4 worm cellular contexts compared by ENCODE assay signal in genomic region chrV:9329245-9329979, ce11.
TF ChIP-seq lines count a peak whose summit lies in the region.

No protein-coding gene starts in this region.

TF ChIP-seq in whole organism, L1 larva, 84 proteins besides CTCF, POLR2A, EP300 and RAD21:
- TF ChIP-seq zag-1 (tag; optimal IDR thresholded peaks at IDR 0.05; lab: Kevin White, UChicago): no peak
- peak; percentile 36 for TF ChIP-seq blmp-1 (tag; optimal IDR thresholded peaks at IDR 0.05; lab: Kevin White, UChicago)
- no peak for TF ChIP-seq efl-1 (optimal IDR thresholded peaks at IDR 0.05; lab: Kevin White, UChicago)
- peak in 1 of 2 experiments; percentile 63 for TF ChIP-seq efl-1 (GFP tag; optimal IDR thresholded peaks at IDR 0.05 in 1 of 2; lab: Kevin White, UChicago)
- TF ChIP-seq zip-4 (GFP tag; optimal IDR thresholded peaks at IDR 0.05; lab: Kevin White, UChicago): no peak
- no peak for TF ChIP-seq pqm-1 (tag; optimal IDR thresholded peaks at IDR 0.05; lab: Kevin White, UChicago)

TF ChIP-seq in whole organism, L3 larva, 47 proteins besides CTCF, POLR2A, EP300 and RAD21:
- peak; percentile 20 for TF ChIP-seq pha-4 (tag; optimal IDR thresholded peaks at IDR 0.05; lab: Kevin White, UChicago)
- peak; percentile 17 for TF ChIP-seq elt-2 (tag; optimal IDR thresholded peaks at IDR 0.05; lab: Kevin White, UChicago)
- TF ChIP-seq ZK546.5 (tag; optimal IDR thresholded peaks at IDR 0.05; lab: Kevin White, UChicago): no peak
- TF ChIP-seq unc-39 (tag; optimal IDR thresholded peaks at IDR 0.05; lab: Kevin White, UChicago): no peak
- no peak for TF ChIP-seq elt-1 (tag; optimal IDR thresholded peaks at IDR 0.05; lab: Kevin White, UChicago)
- TF ChIP-seq R02D3.7 (tag; optimal IDR thresholded peaks at IDR 0.05; lab: Kevin White, UChicago): no peak

TF ChIP-seq in whole organism, L4 larva, 104 proteins besides CTCF, POLR2A, EP300 and RAD21:
- TF ChIP-seq nhr-28 (tag; optimal IDR thresholded peaks at IDR 0.05; lab: Kevin White, UChicago) (peak; percentile 97), ztf-11 (tag; optimal IDR thresholded peaks at IDR 0.05; lab: Kevin White, UChicago) (no peak), nhr-111 (GFP tag; optimal IDR thresholded peaks at IDR 0.05; lab: Kevin White, UChicago) (no peak), ceh-28 (tag; optimal IDR thresholded peaks at IDR 0.05; lab: Kevin White, UChicago) (no peak), hlh-30 (tag; optimal IDR thresholded peaks at IDR 0.05; lab: Kevin White, UChicago; ENCODE audit: insufficient read depth) (peak; percentile 8), daf-16 (GFP tag; optimal IDR thresholded peaks at IDR 0.05; lab: Kevin White, UChicago) (no peak), daf-16 (tag; optimal IDR thresholded peaks at IDR 0.05; lab: Kevin White, UChicago) (peak; percentile 74), nhr-11 (tag; optimal IDR thresholded peaks at IDR 0.05; lab: Kevin White, UChicago) (no peak), mes-2 (tag; optimal IDR thresholded peaks at IDR 0.05; lab: Kevin White, UChicago; ENCODE audit: poor library complexity, severe bottlenecking) (peak; percentile 0), aha-1 (tag; lab: Kevin White, UChicago) (peak; percentile 46), egl-43 (GFP tag; IDR thresholded peaks at IDR 0.05; lab: Robert Waterston, UW) (no peak)

TF ChIP-seq in whole organism, young adult, 124 proteins besides CTCF, POLR2A, EP300 and RAD21:
- TF ChIP-seq ztf-3 (GFP tag; optimal IDR thresholded peaks at IDR 0.05; lab: Kevin White, UChicago) (no peak), rec-8 (tag; optimal IDR thresholded peaks at IDR 0.05; lab: Kevin White, UChicago) (no peak), hmg-1.2 (GFP tag; IDR thresholded peaks at IDR 0.05; lab: Robert Waterston, UW) (0 out of 2 replicates have a peak, but pooled peaks have one; percentile 4), cebp-1 (GFP tag; IDR thresholded peaks at IDR 0.05; lab: Robert Waterston, UW) (no peak), cebp-1 (tag; optimal IDR thresholded peaks at IDR 0.05; lab: Kevin White, UChicago) (peak; percentile 42), egrh-3 (GFP tag; IDR thresholded peaks at IDR 0.05; lab: Robert Waterston, UW) (no peak)
